In genomic region chrX:3473636-3474035, dm6 we compare ENCODE assay signal across 5 fruit fly cellular contexts.
TF ChIP-seq lines count a peak whose summit lies in the region.

No protein-coding gene starts in this region.

- no peak for TF ChIP-seq CTCF in whole organism, embryonic (GFP tag; optimal IDR thresholded peaks at IDR 0.05; lab: Kevin White, UChicago)

TF ChIP-seq in whole organism, adult, 20 proteins besides CTCF, POLR2A, EP300 and RAD21:
- TF ChIP-seq CG14711 (tag; optimal IDR thresholded peaks at IDR 0.05; lab: Kevin White, UChicago) (no peak), CG5204 (GFP tag; optimal IDR thresholded peaks at IDR 0.05; lab: Kevin White, UChicago) (no peak), bab1 (GFP tag; optimal IDR thresholded peaks at IDR 0.05; lab: Kevin White, UChicago) (peak; percentile 4), cic (GFP tag; optimal IDR thresholded peaks at IDR 0.05; lab: Kevin White, UChicago) (no peak), Crg-1 (GFP tag; optimal IDR thresholded peaks at IDR 0.05; lab: Kevin White, UChicago) (no peak), ovo (GFP tag; optimal IDR thresholded peaks at IDR 0.05; lab: Kevin White, UChicago) (no peak), CG12768 (GFP tag; optimal IDR thresholded peaks at IDR 0.05; lab: Kevin White, UChicago) (no peak), CG7045 (GFP tag; optimal IDR thresholded peaks at IDR 0.05; lab: Kevin White, UChicago) (no peak), CG33017 (tag; optimal IDR thresholded peaks at IDR 0.05; lab: Kevin White, UChicago) (no peak), kay (GFP tag; lab: Kevin White, UChicago; ENCODE audit: borderline replicate concordance) (no peak), cnc (optimal IDR thresholded peaks at IDR 0.05; lab: Kevin White, UChicago) (no peak), CG1620 (GFP tag; optimal IDR thresholded peaks at IDR 0.05; lab: Kevin White, UChicago) (no peak), Clk (GFP tag; optimal IDR thresholded peaks at IDR 0.05; lab: Kevin White, UChicago) (no peak), tj (GFP tag; optimal IDR thresholded peaks at IDR 0.05; lab: Kevin White, UChicago) (peak; percentile 20)

TF ChIP-seq in whole organism, embryonic, 481 proteins besides CTCF, POLR2A, EP300 and RAD21:
- TF ChIP-seq CG7928 (GFP tag; optimal IDR thresholded peaks at IDR 0.05; lab: Kevin White, UChicago) (no peak), grau (tag; optimal IDR thresholded peaks at IDR 0.05; lab: Kevin White, UChicago) (peak; percentile 14), BtbVII (GFP tag; optimal IDR thresholded peaks at IDR 0.05; lab: Kevin White, UChicago) (no peak), gem (tag; optimal IDR thresholded peaks at IDR 0.05; lab: Kevin White, UChicago) (peak; percentile 38), NC2β (GFP tag; optimal IDR thresholded peaks at IDR 0.05; lab: Kevin White, UChicago) (no peak), gcm (GFP tag; optimal IDR thresholded peaks at IDR 0.05; lab: Kevin White, UChicago) (no peak), sd (tag; optimal IDR thresholded peaks at IDR 0.05; lab: Kevin White, UChicago) (peak; percentile 90), D19B (GFP tag; optimal IDR thresholded peaks at IDR 0.05; lab: Kevin White, UChicago) (peak; percentile 53), abd-A (tag; optimal IDR thresholded peaks at IDR 0.05; lab: Kevin White, UChicago) (peak; percentile 53), chinmo (GFP tag; IDR thresholded peaks at IDR 0.05; lab: Robert Waterston, UW; ENCODE audit: partially characterized antibody) (no peak), chn (GFP tag; optimal IDR thresholded peaks at IDR 0.05; lab: Kevin White, UChicago) (no peak), dmrt99B (tag; optimal IDR thresholded peaks at IDR 0.05; lab: Kevin White, UChicago) (no peak), CG4360 (GFP tag; IDR thresholded peaks at IDR 0.05; lab: Robert Waterston, UW) (no peak), CG31365 (tag; optimal IDR thresholded peaks at IDR 0.05; lab: Kevin White, UChicago) (no peak), maf-S (GFP tag; optimal IDR thresholded peaks at IDR 0.05; lab: Kevin White, UChicago) (no peak), D19A (tag; optimal IDR thresholded peaks at IDR 0.05; lab: Kevin White, UChicago) (peak; percentile 23), row (GFP tag; IDR thresholded peaks at IDR 0.05; lab: Robert Waterston, UW) (peak; percentile 31; the same call in 2 of the 3 replicates), Rfx (GFP tag; IDR thresholded peaks at IDR 0.05; lab: Robert Waterston, UW) (peak; percentile 40; the same call in 1 of the 2 replicates), CG11085 (GFP tag; IDR thresholded peaks at IDR 0.05; lab: Robert Waterston, UW) (no peak)
TF ChIP-seq in whole organism, embryonic: peak in this region for 8.

TF ChIP-seq in whole organism, prepupa, 60 proteins besides CTCF, POLR2A, EP300 and RAD21:
- TF ChIP-seq ss (GFP tag; optimal IDR thresholded peaks at IDR 0.05; lab: Kevin White, UChicago) (peak in 1 of 2 experiments; percentile 10), CG10669 (GFP tag; optimal IDR thresholded peaks at IDR 0.05; lab: Kevin White, UChicago) (peak; percentile 5), lz (GFP tag; optimal IDR thresholded peaks at IDR 0.05; lab: Kevin White, UChicago) (peak; percentile 2), CG31627 (GFP tag; optimal IDR thresholded peaks at IDR 0.05; lab: Kevin White, UChicago) (no peak), CG10631 (GFP tag; optimal IDR thresholded peaks at IDR 0.05; lab: Kevin White, UChicago) (no peak), CG6854 (GFP tag; optimal IDR thresholded peaks at IDR 0.05; lab: Kevin White, UChicago) (no peak), topi (GFP tag; optimal IDR thresholded peaks at IDR 0.05; lab: Kevin White, UChicago) (peak; percentile 30), Hr39 (GFP tag; optimal IDR thresholded peaks at IDR 0.05; lab: Kevin White, UChicago) (peak; percentile 18), cyc (GFP tag; optimal IDR thresholded peaks at IDR 0.05; lab: Kevin White, UChicago) (peak; percentile 20), esn (GFP tag; optimal IDR thresholded peaks at IDR 0.05; lab: Kevin White, UChicago) (peak; percentile 57), Met (GFP tag; optimal IDR thresholded peaks at IDR 0.05; lab: Kevin White, UChicago) (peak; percentile 34), CG11902 (GFP tag; optimal IDR thresholded peaks at IDR 0.05; lab: Kevin White, UChicago) (no peak), Smox (GFP tag; optimal IDR thresholded peaks at IDR 0.05; lab: Kevin White, UChicago) (peak; percentile 55), Eip78C (GFP tag; lab: Kevin White, UChicago) (peak; percentile 71), OdsH (GFP tag; optimal IDR thresholded peaks at IDR 0.05; lab: Kevin White, UChicago) (peak; percentile 4), Sox102F (GFP tag; optimal IDR thresholded peaks at IDR 0.05; lab: Kevin White, UChicago) (peak; percentile 37)

TF ChIP-seq in whole organism, pupa, 21 proteins besides CTCF, POLR2A, EP300 and RAD21:
- TF ChIP-seq CG15710 (tag; optimal IDR thresholded peaks at IDR 0.05; lab: Kevin White, UChicago) (peak; percentile 10), CG17806 (tag; optimal IDR thresholded peaks at IDR 0.05; lab: Kevin White, UChicago) (no peak)

TF ChIP-seq in whole organism, wandering third instar larva, 38 proteins besides CTCF, POLR2A, EP300 and RAD21:
- TF ChIP-seq N (GFP tag; optimal IDR thresholded peaks at IDR 0.05; lab: Kevin White, UChicago) (no peak), CrebA (GFP tag; optimal IDR thresholded peaks at IDR 0.05; lab: Kevin White, UChicago; ENCODE audit: borderline replicate concordance) (no peak), h (GFP tag; optimal IDR thresholded peaks at IDR 0.05; lab: Kevin White, UChicago) (peak; percentile 24), rgr (GFP tag; optimal IDR thresholded peaks at IDR 0.05; lab: Kevin White, UChicago) (peak; percentile 27), dmrt93B (GFP tag; optimal IDR thresholded peaks at IDR 0.05; lab: Kevin White, UChicago) (no peak), Hnf4 (GFP tag; optimal IDR thresholded peaks at IDR 0.05; lab: Kevin White, UChicago) (peak; percentile 51), woc (GFP tag; optimal IDR thresholded peaks at IDR 0.05; lab: Kevin White, UChicago) (peak; percentile 77), Hr83 (GFP tag; optimal IDR thresholded peaks at IDR 0.05; lab: Kevin White, UChicago; ENCODE audit: poor library complexity, severe bottlenecking) (no peak), lola (GFP tag; optimal IDR thresholded peaks at IDR 0.05; lab: Kevin White, UChicago) (no peak), CG32264 (GFP tag; optimal IDR thresholded peaks at IDR 0.05; lab: Kevin White, UChicago) (no peak), HLH106 (tag; optimal IDR thresholded peaks at IDR 0.05; lab: Kevin White, UChicago) (peak; percentile 44), Dif (GFP tag; optimal IDR thresholded peaks at IDR 0.05; lab: Kevin White, UChicago; ENCODE audit: partially characterized antibody) (no peak), sage (GFP tag; optimal IDR thresholded peaks at IDR 0.05; lab: Kevin White, UChicago) (no peak), dsf (GFP tag; optimal IDR thresholded peaks at IDR 0.05; lab: Kevin White, UChicago; ENCODE audit: borderline replicate concordance) (no peak), GATAd (GFP tag; optimal IDR thresholded peaks at IDR 0.05; lab: Kevin White, UChicago) (no peak), Jra (GFP tag; optimal IDR thresholded peaks at IDR 0.05; lab: Kevin White, UChicago) (no peak), Sp1 (GFP tag; optimal IDR thresholded peaks at IDR 0.05; lab: Kevin White, UChicago) (peak; percentile 21), pan (optimal IDR thresholded peaks at IDR 0.05; lab: Kevin White, UChicago) (no peak), fru (GFP tag; optimal IDR thresholded peaks at IDR 0.05; lab: Kevin White, UChicago) (peak; percentile 10), jim (GFP tag; optimal IDR thresholded peaks at IDR 0.05; lab: Kevin White, UChicago) (no peak), Hr78 (GFP tag; optimal IDR thresholded peaks at IDR 0.05; lab: Kevin White, UChicago) (no peak), OdsH (GFP tag; optimal IDR thresholded peaks at IDR 0.05; lab: Kevin White, UChicago) (no peak), usp (GFP tag; optimal IDR thresholded peaks at IDR 0.05; lab: Kevin White, UChicago) (no peak), CG9705 (GFP tag; optimal IDR thresholded peaks at IDR 0.05; lab: Kevin White, UChicago) (no peak), dl (GFP tag; optimal IDR thresholded peaks at IDR 0.05; lab: Kevin White, UChicago; ENCODE audit: insufficient read depth in 1 of 2, partially characterized antibody in 2 of 2) (no peak), psq (GFP tag; optimal IDR thresholded peaks at IDR 0.05; lab: Kevin White, UChicago) (peak; percentile 61), br (GFP tag; optimal IDR thresholded peaks at IDR 0.05; lab: Kevin White, UChicago) (no peak), Abd-B (GFP tag; optimal IDR thresholded peaks at IDR 0.05; lab: Kevin White, UChicago) (no peak), brk (GFP tag; optimal IDR thresholded peaks at IDR 0.05; lab: Kevin White, UChicago) (no peak), ey (GFP tag; optimal IDR thresholded peaks at IDR 0.05; lab: Kevin White, UChicago) (peak; percentile 4), Dfd (GFP tag; optimal IDR thresholded peaks at IDR 0.05; lab: Kevin White, UChicago) (no peak), Rel (GFP tag; optimal IDR thresholded peaks at IDR 0.05; lab: Kevin White, UChicago) (no peak), Rel (tag; optimal IDR thresholded peaks at IDR 0.05; lab: Kevin White, UChicago) (no peak), Myc (optimal IDR thresholded peaks at IDR 0.05; lab: Kevin White, UChicago) (no peak), sv (GFP tag; optimal IDR thresholded peaks at IDR 0.05; lab: Kevin White, UChicago) (no peak), tai (GFP tag; optimal IDR thresholded peaks at IDR 0.05; lab: Kevin White, UChicago) (no peak), foxo (GFP tag; optimal IDR thresholded peaks at IDR 0.05; lab: Kevin White, UChicago) (peak in 1 of 2 experiments; percentile 25), Mio (GFP tag; optimal IDR thresholded peaks at IDR 0.05; lab: Kevin White, UChicago) (no peak), Vsx2 (GFP tag; optimal IDR thresholded peaks at IDR 0.05; lab: Kevin White, UChicago; ENCODE audit: partially characterized antibody) (no peak)
